Fruit fly (Drosophila melanogaster): ENCODE data around the gene dati.

DNA sequence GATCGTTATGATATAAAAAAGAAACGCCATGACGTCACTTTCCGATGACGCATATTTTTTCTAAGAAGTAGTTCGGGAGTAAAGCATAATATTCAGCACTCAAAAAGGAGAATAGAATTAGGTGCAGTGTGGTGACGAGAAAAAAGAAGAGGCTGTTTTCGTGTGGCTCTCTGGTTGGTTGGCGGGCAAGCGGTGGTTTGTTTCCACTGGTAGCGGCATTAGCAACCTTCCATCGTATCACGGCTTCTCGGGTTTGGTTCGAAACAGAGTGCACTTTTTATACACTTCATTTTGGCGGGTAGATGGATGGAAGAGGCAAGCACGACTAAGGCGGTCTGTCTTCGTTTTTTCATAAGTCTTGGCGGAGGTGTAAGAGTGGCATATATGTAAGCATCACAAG lies 10.9 kb downstream of the dati start:
- TF ChIP-seq pan (optimal IDR thresholded peaks at IDR 0.05) (no peak), HLH106 (tag; optimal IDR thresholded peaks at IDR 0.05) (no peak), CrebA (GFP tag; optimal IDR thresholded peaks at IDR 0.05; ENCODE audit: borderline replicate concordance) (no peak), tai (GFP tag; optimal IDR thresholded peaks at IDR 0.05) (no peak)
